Worm (Caenorhabditis elegans) whole organism, early embryonic: Measurements from ENCODE around the gene lgc-22.

Source experiments
- B0310.2 ChIP-seq: sonication (generic microtip); optimal IDR thresholded peaks from 2 replicates; lab custom pipeline; 2016; ENCODE audit warnings: mild to moderate bottlenecking, missing genetic modification characterization, missing compliant biosample characterization
- F13C5.2 ChIP-seq: sonication (generic microtip); optimal IDR thresholded peaks from 2 replicates; lab custom pipeline; 2017; ENCODE audit warnings: mild to moderate bottlenecking, missing genetic modification characterization, inconsistent platforms, missing compliant biosample characterization
- aly-1 ChIP-seq: sonication (generic microtip); optimal IDR thresholded peaks from 2 replicates; lab custom pipeline; 2016; ENCODE audit warnings: missing genetic modification characterization, missing compliant biosample characterization
- ama-1 ChIP-seq: fragments of 150-350 bp; optimal IDR thresholded peaks from 2 replicates; lab custom pipeline; 2014
- ceh-13 ChIP-seq: fragments of 200-800 bp; sonication (Bioruptor generic); optimal IDR thresholded peaks from 2 replicates; lab custom pipeline; 2018; ENCODE audit warnings: mild to moderate bottlenecking, missing genetic modification characterization, missing compliant biosample characterization
- ceh-36 ChIP-seq: sonication (generic microtip); optimal IDR thresholded peaks from 2 replicates; lab custom pipeline; 2016; ENCODE audit warnings: missing genetic modification characterization, inconsistent platforms, missing compliant biosample characterization
- ets-7 ChIP-seq: sonication (generic microtip); optimal IDR thresholded peaks from 2 replicates; lab custom pipeline; 2016; ENCODE audit warnings: missing genotype, missing genetic modification characterization, missing compliant biosample characterization
- flt-1 ChIP-seq: fragments of 200-800 bp; sonication (Bioruptor generic); IDR thresholded peaks from 2 replicates; pipeline ENCODE4 v1.3.6; 2022; ENCODE audit warnings: missing genetic modification characterization, missing compliant biosample characterization
- hmbx-1 ChIP-seq: sonication (generic microtip); optimal IDR thresholded peaks from 2 replicates; lab custom pipeline; 2016; ENCODE audit warnings: mild to moderate bottlenecking, missing genetic modification characterization, missing compliant biosample characterization
- hmg-4 ChIP-seq: fragments of 200-800 bp; sonication (Bioruptor generic); optimal IDR thresholded peaks from 2 replicates; lab custom pipeline; 2018; ENCODE audit warnings: mild to moderate bottlenecking, missing genetic modification characterization, missing compliant biosample characterization
- hnd-1 ChIP-seq: sonication (generic microtip); optimal IDR thresholded peaks from 2 replicates; lab custom pipeline; 2016; ENCODE audit warnings: missing genetic modification characterization, missing compliant biosample characterization
- pes-1 ChIP-seq: fragments of 200-800 bp; sonication (Bioruptor generic); IDR thresholded peaks from 2 replicates; pipeline ENCODE4 v1.3.6; 2022; ENCODE audit warnings: missing genetic modification reagents, missing genetic modification characterization, missing compliant biosample characterization
- scrt-1 ChIP-seq: fragments of 200-800 bp; sonication (Bioruptor generic); IDR thresholded peaks from 2 replicates; pipeline ENCODE4 v1.3.6; 2022; ENCODE audit warnings: missing genetic modification characterization, missing compliant biosample characterization
- sea-1 ChIP-seq: fragments of 200-800 bp; sonication (Bioruptor generic); conservative IDR thresholded peaks from 2 replicates; pipeline ENCODE4 v1.3.6; 2022; ENCODE audit warnings: missing genetic modification characterization, missing compliant biosample characterization
- tbx-11 ChIP-seq: fragments of 200-800 bp; sonication (Bioruptor generic); IDR thresholded peaks from 2 replicates; pipeline ENCODE4 v1.3.6; 2022; ENCODE audit warnings: missing genetic modification characterization, missing compliant biosample characterization
- tbx-37 ChIP-seq: fragments of 200-800 bp; sonication (Bioruptor generic); conservative IDR thresholded peaks from 2 replicates; pipeline ENCODE4 v1.3.6; 2022; ENCODE audit warnings: missing genetic modification reagents, missing genetic modification characterization, missing compliant biosample characterization
- tra-4 ChIP-seq: sonication (generic microtip); optimal IDR thresholded peaks from 2 replicates; lab custom pipeline; 2017; ENCODE audit warnings: missing genetic modification characterization, missing compliant biosample characterization

Gene lgc-22

DNA sequence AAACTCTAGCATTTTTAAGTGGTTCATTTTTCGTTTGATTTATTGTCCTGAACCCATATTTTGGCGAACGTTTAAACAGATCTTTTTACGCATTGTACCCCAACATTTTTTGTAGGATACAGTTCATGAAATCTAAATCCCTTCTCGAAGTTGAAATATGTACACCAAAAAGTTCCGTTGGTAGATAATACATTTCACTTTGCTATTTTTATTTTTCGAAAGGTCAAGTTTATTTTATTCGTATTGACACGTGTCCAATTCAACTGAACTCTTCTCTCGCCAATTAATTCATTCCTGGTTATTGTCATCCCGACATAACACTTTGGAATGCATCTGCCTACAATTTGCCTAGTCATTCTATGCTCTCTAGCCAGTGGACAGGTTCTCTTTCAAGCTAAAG lies 30.2 kb upstream of the lgc-22 start, which contains the start of gene F36A4.2:
Gene F36A4.2, plus strand, starts transcription at position 301 of the 400 bp plus-strand sequence.
- TF ChIP-seq sea-1 (GFP tag; lab: Robert Waterston, UW), result no peak
- no peak for TF ChIP-seq tra-4 (tag; lab: Kevin White, UChicago)
- no peak for TF ChIP-seq tbx-11 (GFP tag; lab: Robert Waterston, UW)
- TF ChIP-seq hnd-1 (tag; lab: Kevin White, UChicago), result no peak
- TF ChIP-seq hmg-4 (GFP tag; lab: Kevin White, UChicago), result no peak
- no peak for TF ChIP-seq ama-1 (lab: Kevin White, UChicago)
- TF ChIP-seq scrt-1 (GFP tag; lab: Robert Waterston, UW), result no peak
- no peak for TF ChIP-seq flt-1 (GFP tag; lab: Robert Waterston, UW)
- no peak for TF ChIP-seq ceh-13 (GFP tag; lab: Kevin White, UChicago)
- TF ChIP-seq B0310.2 (tag; lab: Kevin White, UChicago), result no peak
- no peak for TF ChIP-seq aly-1 (tag; lab: Kevin White, UChicago)
- no peak for TF ChIP-seq ceh-36 (tag; lab: Kevin White, UChicago)
- TF ChIP-seq hmbx-1 (tag; lab: Kevin White, UChicago), result no peak

- TF ChIP-seq scrt-1 (GFP tag; lab: Robert Waterston, UW) (no peak), B0310.2 (tag; lab: Kevin White, UChicago) (no peak), hmg-4 (GFP tag; lab: Kevin White, UChicago) (no peak), aly-1 (tag; lab: Kevin White, UChicago) (no peak), tra-4 (tag; lab: Kevin White, UChicago) (no peak), flt-1 (GFP tag; lab: Robert Waterston, UW) (no peak), ama-1 (lab: Kevin White, UChicago) (no peak), tbx-37 (GFP tag; lab: Robert Waterston, UW) (no peak), hmbx-1 (tag; lab: Kevin White, UChicago) (no peak), hnd-1 (tag; lab: Kevin White, UChicago) (no peak), pes-1 (GFP tag; lab: Robert Waterston, UW) (no peak), F13C5.2 (tag; lab: Kevin White, UChicago) (no peak), ceh-36 (tag; lab: Kevin White, UChicago) (no peak), tbx-11 (GFP tag; lab: Robert Waterston, UW) (no peak), ets-7 (tag; lab: Kevin White, UChicago) (no peak), sea-1 (GFP tag; lab: Robert Waterston, UW) (no peak), ceh-13 (GFP tag; lab: Kevin White, UChicago) (no peak)
Observed at ce11 chrIV:4272167-4272566, 28.9 kb upstream of the lgc-22 start, which contains the start of gene F36A4.1. TSS of gene F36A4.1 (plus strand) at chrIV:4272467.

DNA sequence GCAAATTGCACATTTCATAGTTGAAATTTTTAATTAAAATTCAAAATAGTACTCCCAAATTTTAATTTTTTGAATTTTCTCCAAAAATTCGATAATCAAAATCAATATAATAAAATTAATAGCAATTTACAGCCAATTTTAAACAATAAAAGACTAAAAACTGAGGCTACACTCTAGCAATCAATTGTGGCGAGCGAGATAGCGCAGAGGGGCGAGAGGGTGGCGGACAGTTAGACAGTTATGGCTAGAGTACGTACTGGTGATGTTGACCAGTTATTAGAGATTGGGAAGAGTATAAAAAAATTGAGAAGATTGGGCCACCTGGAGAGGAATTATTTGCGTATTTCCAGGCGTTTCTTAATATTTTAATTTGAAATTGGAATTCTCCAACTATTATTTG lies 23.4 kb upstream of the lgc-22 start, which contains the start of gene nhr-78:
Gene nhr-78, minus strand, starts transcription at position 182 of the 400 bp plus-strand sequence.
- no peak for TF ChIP-seq pes-1 (GFP tag; lab: Robert Waterston, UW)
- TF ChIP-seq hmbx-1 (tag; lab: Kevin White, UChicago), result no peak
- TF ChIP-seq hmg-4 (GFP tag; lab: Kevin White, UChicago), result no peak
- TF ChIP-seq aly-1 (tag; lab: Kevin White, UChicago), result no peak
- TF ChIP-seq ets-7 (tag; lab: Kevin White, UChicago), result no peak
- no peak for TF ChIP-seq flt-1 (GFP tag; lab: Robert Waterston, UW)
- no peak for TF ChIP-seq sea-1 (GFP tag; lab: Robert Waterston, UW)
- TF ChIP-seq tbx-37 (GFP tag; lab: Robert Waterston, UW), result no peak
- no peak for TF ChIP-seq tbx-11 (GFP tag; lab: Robert Waterston, UW)
- TF ChIP-seq B0310.2 (tag; lab: Kevin White, UChicago), result no peak
- TF ChIP-seq tra-4 (tag; lab: Kevin White, UChicago), result no peak
- TF ChIP-seq scrt-1 (GFP tag; lab: Robert Waterston, UW), result no peak
- TF ChIP-seq ama-1 (lab: Kevin White, UChicago), result no peak
- TF ChIP-seq hnd-1 (tag; lab: Kevin White, UChicago), result no peak
- no peak for TF ChIP-seq ceh-36 (tag; lab: Kevin White, UChicago)
- no peak for TF ChIP-seq F13C5.2 (tag; lab: Kevin White, UChicago)
- TF ChIP-seq ceh-13 (GFP tag; lab: Kevin White, UChicago), result no peak

DNA sequence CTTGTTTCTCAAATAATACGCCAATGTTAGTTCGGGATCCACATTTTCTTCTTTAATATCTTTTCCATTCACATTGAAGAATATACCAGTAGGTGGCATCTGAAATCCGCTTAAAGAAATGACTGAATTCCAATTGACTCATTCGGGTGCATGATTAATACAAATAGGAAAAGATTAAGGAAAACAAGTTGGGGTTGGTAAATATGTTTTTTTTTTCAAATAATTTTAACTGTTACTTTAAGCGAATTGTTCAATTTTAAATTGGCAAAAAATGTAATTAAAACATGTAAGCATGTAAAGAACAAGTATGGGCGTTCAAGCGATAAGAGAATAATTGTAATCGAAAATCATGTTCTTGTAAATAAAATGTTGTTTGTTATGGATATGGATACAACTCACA lies 17.1 kb upstream of the lgc-22 start, which contains the start of gene F15E6.6:
Gene F15E6.6, minus strand, starts transcription at position 101 of the 400 bp plus-strand sequence.
- no peak for TF ChIP-seq tbx-37 (GFP tag; lab: Robert Waterston, UW)
- no peak for TF ChIP-seq F13C5.2 (tag; lab: Kevin White, UChicago)
- no peak for TF ChIP-seq sea-1 (GFP tag; lab: Robert Waterston, UW)
- no peak for TF ChIP-seq flt-1 (GFP tag; lab: Robert Waterston, UW)
- no peak for TF ChIP-seq tbx-11 (GFP tag; lab: Robert Waterston, UW)
- TF ChIP-seq tra-4 (tag; lab: Kevin White, UChicago), result no peak
- no peak for TF ChIP-seq B0310.2 (tag; lab: Kevin White, UChicago)
- TF ChIP-seq pes-1 (GFP tag; lab: Robert Waterston, UW), result no peak
- TF ChIP-seq hmg-4 (GFP tag; lab: Kevin White, UChicago), result no peak

DNA sequence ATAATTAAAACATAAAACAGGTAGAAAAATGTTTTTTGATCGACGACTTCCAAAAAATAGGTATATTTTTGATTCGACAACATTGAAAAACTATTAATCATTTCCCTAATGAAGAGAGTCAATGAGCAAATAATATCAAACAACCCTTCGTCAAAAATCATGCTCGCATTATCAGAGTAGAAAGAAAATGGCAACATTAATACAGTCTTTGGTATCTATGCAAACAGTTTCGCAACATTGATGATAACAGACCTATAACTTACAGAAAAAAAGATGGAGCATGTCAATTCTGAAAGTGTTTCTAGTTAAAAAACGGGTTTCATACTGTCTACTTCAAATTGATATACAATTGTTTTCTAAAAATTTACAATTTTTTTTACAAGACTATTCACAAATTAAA lies 16.1 kb upstream of the lgc-22 start:
- TF ChIP-seq ets-7 (tag; lab: Kevin White, UChicago), result no peak
- no peak for TF ChIP-seq F13C5.2 (tag; lab: Kevin White, UChicago)
- TF ChIP-seq hnd-1 (tag; lab: Kevin White, UChicago), result no peak
- no peak for TF ChIP-seq scrt-1 (GFP tag; lab: Robert Waterston, UW)
- no peak for TF ChIP-seq tra-4 (tag; lab: Kevin White, UChicago)
- TF ChIP-seq hmbx-1 (tag; lab: Kevin White, UChicago), result no peak
- TF ChIP-seq ama-1 (lab: Kevin White, UChicago), result no peak
- TF ChIP-seq B0310.2 (tag; lab: Kevin White, UChicago), result no peak
- no peak for TF ChIP-seq tbx-37 (GFP tag; lab: Robert Waterston, UW)
- TF ChIP-seq flt-1 (GFP tag; lab: Robert Waterston, UW), result no peak
- TF ChIP-seq aly-1 (tag; lab: Kevin White, UChicago), result no peak
- no peak for TF ChIP-seq ceh-13 (GFP tag; lab: Kevin White, UChicago)
- no peak for TF ChIP-seq ceh-36 (tag; lab: Kevin White, UChicago)

ce11 chrIV:4288332-4288731 lies 12.8 kb upstream of the lgc-22 start, which contains the start of gene srv-4:
TSS of gene srv-4 (minus strand) at chrIV:4288432.
- TF ChIP-seq scrt-1 (GFP tag; lab: Robert Waterston, UW) (no peak), tbx-11 (GFP tag; lab: Robert Waterston, UW) (no peak)
